Worm (Caenorhabditis elegans) whole organism, L4/young adult: Measurements from ENCODE around the gene icln-1.

Experiments
- W03F9.2 ChIP-seq: fragments of 150-350 bp; optimal IDR thresholded peaks from 2 replicates; lab custom pipeline; 2014; ENCODE audit warnings: missing biosample characterization, missing genetic modification characterization
- dao-5 ChIP-seq: sonication (generic microtip); optimal IDR thresholded peaks from 2 replicates; lab custom pipeline; 2016; ENCODE audit warnings: missing genotype, missing genetic modification characterization, moderate library complexity, missing compliant biosample characterization
- him-1 ChIP-seq: sonication (generic microtip); optimal IDR thresholded peaks from 2 replicates; lab custom pipeline; 2016; ENCODE audit warnings: missing genotype, missing genetic modification reagents, missing genetic modification characterization, missing compliant biosample characterization

ce11 chrIV:9117700-9118099 lies 22.2 kb upstream of the icln-1 start:
- TF ChIP-seq him-1 (tag; lab: Kevin White, UChicago) (no peak), dao-5 (tag; lab: Kevin White, UChicago) (no peak), W03F9.2 (no peak)
